Fruit fly (Drosophila melanogaster) whole organism, prepupa: ENCODE data around the gene CG14610.
A peak's percentile ranks its signal among the peaks of the same experiment; 100 is the strongest.

Experiments
- Blimp-1 ChIP-seq: fragments of 200-800 bp; sonication (Bioruptor generic); optimal IDR thresholded peaks from 3 replicates; lab custom pipeline; 2017; ENCODE audit warnings: missing biosample characterization, missing genetic modification characterization, mild to moderate bottlenecking, moderate library complexity, missing genetic modification reagents
- CG10631 ChIP-seq: fragments of 200-800 bp; sonication (Bioruptor generic); optimal IDR thresholded peaks from 2 replicates; lab custom pipeline; 2016; ENCODE audit warnings: missing biosample characterization, missing genetic modification characterization
- CG10669 ChIP-seq: fragments of 200-800 bp; sonication (Bioruptor generic); optimal IDR thresholded peaks from 3 replicates; lab custom pipeline; 2018; ENCODE audit warnings: missing biosample characterization, mild to moderate bottlenecking, missing genetic modification characterization, moderate library complexity
- CG11294 ChIP-seq: fragments of 200-800 bp; sonication (Bioruptor generic); IDR thresholded peaks from 2 replicates; pipeline ENCODE4 v1.3.6; 2022; ENCODE audit warnings: missing biosample characterization, missing genetic modification characterization
- CG11762 ChIP-seq: fragments of 200-800 bp; sonication (Bioruptor generic); optimal IDR thresholded peaks from 3 replicates; lab custom pipeline; 2016; ENCODE audit warnings: missing biosample characterization, missing genetic modification characterization; ENCODE audit not compliant: insufficient read depth
- CG11902 ChIP-seq: fragments of 200-800 bp; sonication (Bioruptor generic); optimal IDR thresholded peaks from 3 replicates; lab custom pipeline; 2016; ENCODE audit warnings: missing biosample characterization, missing genetic modification characterization
- CG1621 ChIP-seq: fragments of 200-800 bp; sonication (Bioruptor generic); optimal IDR thresholded peaks from 3 replicates; lab custom pipeline; 2018; ENCODE audit warnings: missing biosample characterization, mild to moderate bottlenecking, missing genetic modification characterization
- CG16779 ChIP-seq: fragments of 200-800 bp; sonication (Bioruptor generic); optimal IDR thresholded peaks from 3 replicates; lab custom pipeline; 2017; ENCODE audit warnings: missing biosample characterization, mild to moderate bottlenecking, missing genetic modification characterization
- CG3032 ChIP-seq: fragments of 200-800 bp; optimal IDR thresholded peaks from 2 replicates; lab custom pipeline; 2019; ENCODE audit warnings: missing biosample characterization, mild to moderate bottlenecking, missing genetic modification characterization, moderate library complexity
- CG31627 ChIP-seq: fragments of 200-800 bp; sonication (Bioruptor generic); optimal IDR thresholded peaks from 3 replicates; lab custom pipeline; 2016; ENCODE audit warnings: missing biosample characterization, missing genetic modification characterization
- CG32006 ChIP-seq: fragments of 200-800 bp; sonication (Bioruptor generic); optimal IDR thresholded peaks from 3 replicates; lab custom pipeline; 2017; ENCODE audit warnings: missing biosample characterization, mild to moderate bottlenecking, missing genetic modification characterization
- CG34406 ChIP-seq: fragments of 200-800 bp; sonication (Bioruptor generic); optimal IDR thresholded peaks from 3 replicates; lab custom pipeline; 2016; ENCODE audit warnings: missing biosample characterization, missing genetic modification characterization
- CG4318 ChIP-seq: fragments of 200-800 bp; sonication (Bioruptor generic); optimal IDR thresholded peaks from 3 replicates; lab custom pipeline; 2017; ENCODE audit warnings: missing biosample characterization, mild to moderate bottlenecking, missing genetic modification characterization
- CG6163 ChIP-seq: fragments of 200-800 bp; sonication (Bioruptor generic); IDR thresholded peaks from 3 replicates; pipeline ENCODE4 v1.3.6; 2022; ENCODE audit warnings: missing biosample characterization, missing genetic modification characterization
- CG6276 ChIP-seq: fragments of 200-800 bp; sonication (Bioruptor generic); optimal IDR thresholded peaks from 2 replicates; lab custom pipeline; 2017; ENCODE audit warnings: missing biosample characterization, mild to moderate bottlenecking, missing genetic modification characterization
- CG6808 ChIP-seq: fragments of 200-800 bp; sonication (Bioruptor generic); optimal IDR thresholded peaks from 3 replicates; lab custom pipeline; 2017; ENCODE audit warnings: missing biosample characterization, missing genetic modification characterization, mild to moderate bottlenecking, moderate library complexity, missing genetic modification reagents
- CG6854 ChIP-seq: fragments of 200-800 bp; sonication (Bioruptor generic); optimal IDR thresholded peaks from 2 replicates; lab custom pipeline; 2017; ENCODE audit warnings: missing biosample characterization, mild to moderate bottlenecking, missing genetic modification characterization
- CG7368 ChIP-seq: fragments of 200-800 bp; sonication (Bioruptor generic); optimal IDR thresholded peaks from 3 replicates; lab custom pipeline; 2016; ENCODE audit warnings: missing biosample characterization, missing genetic modification characterization
- CG8119 ChIP-seq: fragments of 200-800 bp; sonication (Bioruptor generic); IDR thresholded peaks from 3 replicates; pipeline ENCODE4 v1.3.6; 2022; ENCODE audit warnings: missing biosample characterization, missing genetic modification characterization
- CG8632 ChIP-seq: fragments of 200-800 bp; sonication (Bioruptor generic); optimal IDR thresholded peaks from 3 replicates; lab custom pipeline; 2016; ENCODE audit warnings: missing biosample characterization, missing genetic modification characterization
- Eip75B ChIP-seq: fragments of 200-800 bp; sonication (Bioruptor generic); optimal IDR thresholded peaks from 3 replicates; lab custom pipeline; 2016; ENCODE audit warnings: missing biosample characterization, missing genetic modification characterization
- Eip78C ChIP-seq: fragments of 200-800 bp; sonication (Bioruptor generic); peaks from one replicate; lab custom pipeline; 2016; ENCODE audit warnings: missing biosample characterization, missing genetic modification characterization
- Eip93F ChIP-seq: fragments of 200-800 bp; sonication (Bioruptor generic); optimal IDR thresholded peaks from 2 replicates; lab custom pipeline; 2016; ENCODE audit warnings: missing biosample characterization, mild to moderate bottlenecking, missing genetic modification characterization
- Ets21C ChIP-seq: fragments of 200-800 bp; sonication (Bioruptor generic); optimal IDR thresholded peaks from 3 replicates; lab custom pipeline; 2016; ENCODE audit warnings: missing biosample characterization, missing genetic modification characterization
- Ets96B ChIP-seq: fragments of 200-800 bp; optimal IDR thresholded peaks from 2 replicates; lab custom pipeline; 2019; ENCODE audit warnings: missing biosample characterization, mild to moderate bottlenecking, missing genetic modification characterization, moderate library complexity
- Gug ChIP-seq: fragments of 200-800 bp; sonication (Bioruptor generic); IDR thresholded peaks from 2 replicates; pipeline ENCODE4 v1.3.6; 2022; ENCODE audit warnings: missing biosample characterization, missing genetic modification characterization
- Hr38 ChIP-seq: sonication (Bioruptor generic); optimal IDR thresholded peaks from 2 replicates; lab custom pipeline; 2016; ENCODE audit warnings: missing biosample characterization, missing genetic modification characterization
- Hr39 ChIP-seq: fragments of 200-800 bp; sonication (Bioruptor generic); optimal IDR thresholded peaks from 2 replicates; lab custom pipeline; 2016; ENCODE audit warnings: missing biosample characterization, missing genetic modification characterization
- Hr4 ChIP-seq: fragments of 200-800 bp; sonication (Bioruptor generic); optimal IDR thresholded peaks from 3 replicates; lab custom pipeline; 2016; ENCODE audit warnings: missing biosample characterization, missing genetic modification characterization
- Lpt ChIP-seq: fragments of 200-800 bp; sonication (Bioruptor generic); optimal IDR thresholded peaks from 3 replicates; lab custom pipeline; 2016; ENCODE audit warnings: missing biosample characterization, missing genetic modification characterization
- Met ChIP-seq: fragments of 200-800 bp; sonication (Bioruptor generic); optimal IDR thresholded peaks from 3 replicates; lab custom pipeline; 2016; ENCODE audit warnings: missing biosample characterization, missing genetic modification characterization
- OdsH ChIP-seq: fragments of 200-800 bp; sonication (Bioruptor generic); optimal IDR thresholded peaks from 3 replicates; lab custom pipeline; 2016; ENCODE audit warnings: missing biosample characterization, missing genetic modification characterization
- Smox ChIP-seq: fragments of 200-800 bp; sonication (Bioruptor generic); optimal IDR thresholded peaks from 3 replicates; lab custom pipeline; 2016; ENCODE audit warnings: missing biosample characterization, missing genetic modification characterization
- Sox102F ChIP-seq: fragments of 200-800 bp; sonication (Bioruptor generic); optimal IDR thresholded peaks from 2 replicates; lab custom pipeline; 2016; ENCODE audit warnings: missing biosample characterization, mild to moderate bottlenecking, missing genetic modification characterization
- Sox14 ChIP-seq: fragments of 200-800 bp; sonication (Bioruptor generic); optimal IDR thresholded peaks from 3 replicates; lab custom pipeline; 2016; ENCODE audit warnings: missing biosample characterization, missing genetic modification characterization
- Sox15 ChIP-seq: fragments of 200-800 bp; sonication (Bioruptor generic); optimal IDR thresholded peaks from 3 replicates; lab custom pipeline; 2016; ENCODE audit warnings: missing biosample characterization, missing genetic modification characterization
- cyc ChIP-seq: fragments of 200-800 bp; sonication (Bioruptor generic); optimal IDR thresholded peaks from 3 replicates; lab custom pipeline; 2016; ENCODE audit warnings: missing biosample characterization, missing genetic modification characterization
- dac ChIP-seq: fragments of 200-800 bp; sonication (Bioruptor generic); optimal IDR thresholded peaks from 2 replicates; lab custom pipeline; 2017; ENCODE audit warnings: missing biosample characterization, mild to moderate bottlenecking, missing genetic modification characterization
- dsx ChIP-seq: fragments of 200-800 bp; optimal IDR thresholded peaks from 3 replicates; lab custom pipeline; 2019; ENCODE audit warnings: missing biosample characterization, mild to moderate bottlenecking, missing genetic modification characterization, moderate library complexity; ENCODE audit not compliant: poor library complexity, severe bottlenecking
- eg ChIP-seq: fragments of 200-800 bp; sonication (Bioruptor generic); IDR thresholded peaks from 3 replicates; pipeline ENCODE4 v1.3.6; 2022; ENCODE audit warnings: missing biosample characterization, missing genetic modification characterization
- esn ChIP-seq: fragments of 200-800 bp; sonication (Bioruptor generic); optimal IDR thresholded peaks from 2 replicates; lab custom pipeline; 2016; ENCODE audit warnings: missing biosample characterization, mild to moderate bottlenecking, missing genetic modification characterization, moderate library complexity
- fd59A ChIP-seq: fragments of 200-800 bp; sonication (Bioruptor generic); optimal IDR thresholded peaks from 2 replicates; lab custom pipeline; 2017; ENCODE audit warnings: missing biosample characterization, mild to moderate bottlenecking, missing genetic modification characterization, missing genetic modification reagents
- fd85E ChIP-seq: fragments of 200-800 bp; sonication (Bioruptor generic); optimal IDR thresholded peaks from 3 replicates; lab custom pipeline; 2016; ENCODE audit warnings: missing biosample characterization, missing genetic modification characterization
- fkh ChIP-seq: fragments of 200-800 bp; sonication (Bioruptor generic); optimal IDR thresholded peaks from 3 replicates; lab custom pipeline; 2017; ENCODE audit warnings: missing biosample characterization, mild to moderate bottlenecking, missing genetic modification characterization, moderate library complexity
- lz ChIP-seq: fragments of 200-800 bp; sonication (Bioruptor generic); optimal IDR thresholded peaks from 3 replicates; lab custom pipeline; 2016; ENCODE audit warnings: missing biosample characterization, missing genetic modification characterization
- net ChIP-seq: fragments of 200-800 bp; sonication (Bioruptor generic); optimal IDR thresholded peaks from 3 replicates; lab custom pipeline; 2016; ENCODE audit warnings: missing biosample characterization, missing genetic modification characterization
- pdm3 ChIP-seq: fragments of 200-800 bp; sonication (Bioruptor generic); optimal IDR thresholded peaks from 3 replicates; lab custom pipeline; 2016; ENCODE audit warnings: missing biosample characterization, missing genetic modification characterization
- salr ChIP-seq, 2 experiments: fragments of 200-800 bp; sonication (Bioruptor generic); optimal IDR thresholded peaks; 3 replicates each; lab custom pipeline; 2016 to 2018; ENCODE audit warnings: missing biosample characterization in 2 of 2, missing genetic modification characterization in 2 of 2, mild to moderate bottlenecking in 1 of 2
- ss ChIP-seq, 2 experiments: fragments of 200-800 bp; sonication (Bioruptor generic); optimal IDR thresholded peaks; 2 replicates in 1 of 2; 3 replicates in 1 of 2; lab custom pipeline; 2017 to 2018; ENCODE audit warnings: mild to moderate bottlenecking in 2 of 2, missing biosample characterization in 2 of 2, missing genetic modification characterization in 2 of 2, moderate library complexity in 1 of 2
- svp ChIP-seq: fragments of 200-800 bp; sonication (Bioruptor generic); peaks from one replicate; lab custom pipeline; 2016; ENCODE audit warnings: missing biosample characterization, missing genetic modification characterization
- topi ChIP-seq: fragments of 200-800 bp; sonication (Bioruptor generic); optimal IDR thresholded peaks from 3 replicates; lab custom pipeline; 2016; ENCODE audit warnings: missing biosample characterization, missing genetic modification characterization
- vri ChIP-seq: fragments of 200-800 bp; sonication (Bioruptor generic); optimal IDR thresholded peaks from 3 replicates; lab custom pipeline; 2016; ENCODE audit warnings: missing biosample characterization, mild to moderate bottlenecking, missing genetic modification characterization

CG14610 gene

DNA sequence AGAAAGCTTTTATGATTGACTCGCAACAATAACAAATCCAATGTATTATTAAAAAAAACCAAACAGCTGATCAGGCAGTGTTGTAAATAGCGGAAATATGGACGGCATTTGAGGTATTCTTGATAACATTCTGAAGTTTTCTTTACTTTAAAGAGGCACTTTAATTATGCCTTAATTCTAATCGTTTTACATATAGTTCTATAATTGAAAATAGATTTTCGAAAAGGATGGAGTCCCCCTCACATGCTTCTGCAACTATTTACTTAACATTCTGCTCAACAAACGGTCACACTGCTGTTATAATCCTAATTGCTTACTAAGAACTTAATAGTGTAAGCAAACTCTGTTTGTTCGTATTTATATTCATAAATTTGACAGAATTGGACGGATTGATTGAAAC lies 16.1 kb downstream of the CG14610 start, which contains the start of gene CG10068:
TSS of gene CG10068 (minus strand) at position 62 of the 400 bp plus-strand sequence.
- TF ChIP-seq CG11294 (GFP tag; lab: Robert Waterston, UW) (peak; percentile 57), Eip93F (GFP tag; lab: Kevin White, UChicago) (no peak), fd85E (GFP tag; lab: Kevin White, UChicago) (peak; percentile 4), Hr38 (GFP tag; lab: Kevin White, UChicago) (peak; percentile 7), CG4318 (peak; percentile 30), OdsH (GFP tag; lab: Kevin White, UChicago) (peak; percentile 79), CG6163 (GFP tag; lab: Robert Waterston, UW) (peak; percentile 93), svp (GFP tag; lab: Kevin White, UChicago) (peak; percentile 96), pdm3 (GFP tag; lab: Kevin White, UChicago) (peak; percentile 87), fkh (GFP tag; lab: Kevin White, UChicago) (peak; percentile 97), CG6276 (GFP tag; lab: Kevin White, UChicago) (peak; percentile 49), CG32006 (GFP tag; lab: Kevin White, UChicago) (no peak), CG11902 (peak; percentile 55), Hr39 (GFP tag; lab: Kevin White, UChicago) (peak; percentile 87), CG6808 (GFP tag; lab: Kevin White, UChicago) (peak; percentile 61), CG1621 (tag; lab: Kevin White, UChicago) (no peak), Ets21C (GFP tag; lab: Kevin White, UChicago) (peak; percentile 81), Hr4 (peak; percentile 72), lz (peak; percentile 90), eg (peak; percentile 93), CG8632 (GFP tag; lab: Kevin White, UChicago) (peak; percentile 84), net (GFP tag; lab: Kevin White, UChicago) (peak; percentile 69), Eip75B (GFP tag; lab: Kevin White, UChicago) (peak; percentile 88), dsx (GFP tag; lab: Kevin White, UChicago) (peak; percentile 91), Eip78C (GFP tag; lab: Kevin White, UChicago) (peak; percentile 95), CG34406 (GFP tag; lab: Kevin White, UChicago) (peak; percentile 86), CG10631 (peak; percentile 85), Smox (peak; percentile 84), cyc (GFP tag; lab: Kevin White, UChicago) (peak; percentile 83), CG6854 (peak; percentile 57), ss (GFP tag; optimal IDR thresholded peaks at IDR 0.05; lab: Kevin White, UChicago) (peak; percentile 48 to 75), Lpt (peak; percentile 60), Ets96B (tag; lab: Kevin White, UChicago) (peak; percentile 80), topi (peak; percentile 90), Blimp-1 (GFP tag; lab: Kevin White, UChicago) (peak; percentile 49), vri (GFP tag; lab: Kevin White, UChicago) (peak; percentile 73), CG31627 (GFP tag; lab: Kevin White, UChicago) (peak; percentile 84), CG16779 (tag; lab: Kevin White, UChicago) (no peak), Sox102F (peak; percentile 87), salr (GFP tag; optimal IDR thresholded peaks at IDR 0.05; lab: Kevin White, UChicago) (peak in 1 of 2 experiments; percentile 62), dac (GFP tag; lab: Kevin White, UChicago) (peak; percentile 29), fd59A (peak; percentile 62), Gug (GFP tag; lab: Robert Waterston, UW) (no peak; the same call in 1 of the 2 replicates), Sox15 (GFP tag; lab: Kevin White, UChicago) (peak; percentile 64), esn (peak; percentile 92), Sox14 (GFP tag; lab: Kevin White, UChicago) (peak; percentile 90), CG8119 (GFP tag; lab: Robert Waterston, UW) (peak; percentile 66), CG10669 (GFP tag; lab: Kevin White, UChicago) (peak; percentile 81), CG3032 (tag; lab: Kevin White, UChicago) (peak; percentile 84), CG7368 (peak; percentile 64), Met (GFP tag; lab: Kevin White, UChicago) (peak; percentile 87), CG11762 (GFP tag; lab: Kevin White, UChicago) (peak; percentile 63)
